Fruit fly (Drosophila melanogaster) whole organism, prepupa: ENCODE measurements around the gene eEF1gamma.

Experiments
- Blimp-1 ChIP-seq: fragments of 200-800 bp; sonication (Bioruptor generic); optimal IDR thresholded peaks from 3 replicates; lab custom pipeline; 2017; ENCODE audit warnings: missing biosample characterization, missing genetic modification characterization, mild to moderate bottlenecking, moderate library complexity, missing genetic modification reagents
- CG11762 ChIP-seq: fragments of 200-800 bp; sonication (Bioruptor generic); optimal IDR thresholded peaks from 3 replicates; lab custom pipeline; 2016; ENCODE audit warnings: missing biosample characterization, missing genetic modification characterization; ENCODE audit not compliant: insufficient read depth
- CG11902 ChIP-seq: fragments of 200-800 bp; sonication (Bioruptor generic); optimal IDR thresholded peaks from 3 replicates; lab custom pipeline; 2016; ENCODE audit warnings: missing biosample characterization, missing genetic modification characterization
- CG16779 ChIP-seq: fragments of 200-800 bp; sonication (Bioruptor generic); optimal IDR thresholded peaks from 3 replicates; lab custom pipeline; 2017; ENCODE audit warnings: missing biosample characterization, mild to moderate bottlenecking, missing genetic modification characterization
- CG3032 ChIP-seq: fragments of 200-800 bp; optimal IDR thresholded peaks from 2 replicates; lab custom pipeline; 2019; ENCODE audit warnings: missing biosample characterization, mild to moderate bottlenecking, missing genetic modification characterization, moderate library complexity
- CG34406 ChIP-seq: fragments of 200-800 bp; sonication (Bioruptor generic); optimal IDR thresholded peaks from 3 replicates; lab custom pipeline; 2016; ENCODE audit warnings: missing biosample characterization, missing genetic modification characterization
- CG7368 ChIP-seq: fragments of 200-800 bp; sonication (Bioruptor generic); optimal IDR thresholded peaks from 3 replicates; lab custom pipeline; 2016; ENCODE audit warnings: missing biosample characterization, missing genetic modification characterization
- CG8632 ChIP-seq: fragments of 200-800 bp; sonication (Bioruptor generic); optimal IDR thresholded peaks from 3 replicates; lab custom pipeline; 2016; ENCODE audit warnings: missing biosample characterization, missing genetic modification characterization
- Eip75B ChIP-seq: fragments of 200-800 bp; sonication (Bioruptor generic); optimal IDR thresholded peaks from 3 replicates; lab custom pipeline; 2016; ENCODE audit warnings: missing biosample characterization, missing genetic modification characterization
- Hr38 ChIP-seq: sonication (Bioruptor generic); optimal IDR thresholded peaks from 2 replicates; lab custom pipeline; 2016; ENCODE audit warnings: missing biosample characterization, missing genetic modification characterization
- OdsH ChIP-seq: fragments of 200-800 bp; sonication (Bioruptor generic); optimal IDR thresholded peaks from 3 replicates; lab custom pipeline; 2016; ENCODE audit warnings: missing biosample characterization, missing genetic modification characterization
- esn ChIP-seq: fragments of 200-800 bp; sonication (Bioruptor generic); optimal IDR thresholded peaks from 2 replicates; lab custom pipeline; 2016; ENCODE audit warnings: missing biosample characterization, mild to moderate bottlenecking, missing genetic modification characterization, moderate library complexity
- pdm3 ChIP-seq: fragments of 200-800 bp; sonication (Bioruptor generic); optimal IDR thresholded peaks from 3 replicates; lab custom pipeline; 2016; ENCODE audit warnings: missing biosample characterization, missing genetic modification characterization
- ss ChIP-seq, 2 experiments: fragments of 200-800 bp; sonication (Bioruptor generic); optimal IDR thresholded peaks; 2 replicates in 1 of 2; 3 replicates in 1 of 2; lab custom pipeline; 2017 to 2018; ENCODE audit warnings: mild to moderate bottlenecking in 2 of 2, missing biosample characterization in 2 of 2, missing genetic modification characterization in 2 of 2, moderate library complexity in 1 of 2

dm6 chr3R:29222891-29223842 lies 3.2 kb downstream of the eEF1gamma start, which contains the start of the genes Cisd2 and Brd8:
- no peak for TF ChIP-seq CG34406 (GFP tag; lab: Kevin White, UChicago)
- no peak for TF ChIP-seq CG11902 (GFP tag; lab: Kevin White, UChicago)
- TF ChIP-seq CG16779 (tag; lab: Kevin White, UChicago) = no peak
- no peak for TF ChIP-seq OdsH
- TF ChIP-seq Blimp-1 (GFP tag; lab: Kevin White, UChicago) = no peak
- peak; percentile 6 for TF ChIP-seq esn (GFP tag; lab: Kevin White, UChicago)
- TF ChIP-seq pdm3 = no peak
- no peak for TF ChIP-seq Eip75B (GFP tag; lab: Kevin White, UChicago)
- TF ChIP-seq CG7368 = no peak
- no peak for TF ChIP-seq Hr38 (GFP tag; lab: Kevin White, UChicago)
- TF ChIP-seq ss (GFP tag; optimal IDR thresholded peaks at IDR 0.05; lab: Kevin White, UChicago) = no peak
- no peak for TF ChIP-seq CG11762 (GFP tag; lab: Kevin White, UChicago)
- TF ChIP-seq CG3032 = no peak
- no peak for TF ChIP-seq CG8632 (GFP tag; lab: Kevin White, UChicago)
